Worm (Caenorhabditis elegans) whole organism, L2 larva: ENCODE results near the gene M04G7.5.

Experiments
- C34F6.9 ChIP-seq: fragments of 150-350 bp; optimal IDR thresholded peaks from 2 replicates; lab custom pipeline; 2014; ENCODE audit warnings: missing biosample characterization, missing genetic modification characterization
- ama-1 ChIP-seq: fragments of 150-350 bp; optimal IDR thresholded peaks from 2 replicates; lab custom pipeline; 2018; ENCODE audit warnings: inconsistent platforms
- elt-1 ChIP-seq: fragments of 150-350 bp; optimal IDR thresholded peaks from 2 replicates; lab custom pipeline; 2014; ENCODE audit warnings: missing biosample characterization, missing genetic modification characterization
- lin-11 ChIP-seq: fragments of 150-350 bp; sonication (generic microtip); optimal IDR thresholded peaks from 2 replicates; lab custom pipeline; 2014; ENCODE audit warnings: missing biosample characterization, missing genetic modification characterization, inconsistent platforms, mixed read lengths
- mdl-1 ChIP-seq, 2 experiments: fragments of 150-350 bp in 1 of 2; sonication (generic microtip) in 1 of 2; optimal IDR thresholded peaks; 2 replicates each; lab custom pipeline; 2017; ENCODE audit warnings: missing biosample characterization in 2 of 2, missing genetic modification characterization in 2 of 2
- nhr-10 ChIP-seq: sonication (generic microtip); optimal IDR thresholded peaks from 2 replicates; lab custom pipeline; 2017; ENCODE audit warnings: missing biosample characterization, missing genetic modification characterization
- nhr-237 ChIP-seq: fragments of 150-350 bp; optimal IDR thresholded peaks from 2 replicates; lab custom pipeline; 2014; ENCODE audit warnings: missing biosample characterization, missing genetic modification characterization
- nhr-6 ChIP-seq: fragments of 150-350 bp; optimal IDR thresholded peaks from 2 replicates; lab custom pipeline; 2014; ENCODE audit warnings: missing biosample characterization, missing genetic modification characterization

Gene M04G7.5

ce11 chrIV:504495-504894, 49.6 kb downstream of the M04G7.5 start:
- no peak for TF ChIP-seq nhr-6
- TF ChIP-seq ama-1 (lab: Kevin White, UChicago): no peak
- no peak for TF ChIP-seq mdl-1 (tag; optimal IDR thresholded peaks at IDR 0.05; lab: Kevin White, UChicago)
- TF ChIP-seq nhr-237 (tag; lab: Kevin White, UChicago): no peak
- no peak for TF ChIP-seq lin-11 (tag; lab: Kevin White, UChicago)
- no peak for TF ChIP-seq C34F6.9 (tag; lab: Kevin White, UChicago)
- no peak for TF ChIP-seq nhr-10 (tag; lab: Kevin White, UChicago)
- TF ChIP-seq elt-1: no peak
- TF ChIP-seq, all 48 proteins: peak for 0
